Worm (Caenorhabditis elegans): ENCODE measurements around the gene C25F9.4.

DNA sequence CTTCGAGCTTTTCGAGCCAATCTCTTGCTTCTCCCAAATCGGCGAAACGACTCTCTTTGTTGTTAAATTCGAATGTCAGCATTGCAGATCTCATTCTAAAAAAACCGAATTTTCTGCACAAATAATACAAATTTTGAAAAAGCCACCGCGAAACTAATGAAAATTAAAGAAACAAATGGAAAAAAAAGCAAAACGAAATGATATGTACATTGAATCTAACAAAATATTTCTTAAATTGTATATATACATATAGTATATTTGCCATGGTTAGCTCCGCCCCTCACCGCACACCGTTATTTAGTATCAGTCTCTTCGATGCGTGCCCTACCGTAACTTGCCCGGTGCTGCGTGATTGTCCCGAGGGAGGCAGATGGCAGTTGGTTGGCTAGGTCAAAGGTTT, 15.8 kb downstream of the C25F9.4 start, which contains the start of gene srw-86:
- TF ChIP-seq ztf-11 (tag; optimal IDR thresholded peaks at IDR 0.05) = no peak
- no peak for TF ChIP-seq pha-4 (tag; optimal IDR thresholded peaks at IDR 0.05)
- no peak for TF ChIP-seq nhr-12 (tag; optimal IDR thresholded peaks at IDR 0.05)
- no peak for TF ChIP-seq ces-1 (GFP tag; optimal IDR thresholded peaks at IDR 0.05)
- no peak for TF ChIP-seq nhr-76 (tag; optimal IDR thresholded peaks at IDR 0.05)
